Worm (Caenorhabditis elegans) whole organism, young adult: ENCODE data around the gene Y14H12A.2.

Source experiments
- B0019.2 ChIP-seq: fragments of 200-800 bp; sonication (Bioruptor generic); conservative IDR thresholded peaks from 2 replicates; pipeline ENCODE4 v1.3.6; 2022; ENCODE audit warnings: missing genetic modification reagents, missing genetic modification characterization, missing compliant biosample characterization
- B0261.1 ChIP-seq: sonication (generic microtip); optimal IDR thresholded peaks from 2 replicates; lab custom pipeline; 2016; ENCODE audit warnings: mild to moderate bottlenecking, missing genetic modification characterization, moderate library complexity, missing compliant biosample characterization
- B0336.3 ChIP-seq: fragments of 200-800 bp; sonication (Bioruptor generic); IDR thresholded peaks from 2 replicates; pipeline ENCODE4 v1.3.6; 2022; ENCODE audit warnings: missing genetic modification characterization, missing compliant biosample characterization
- D2030.7 ChIP-seq: fragments of 200-800 bp; sonication (Bioruptor generic); IDR thresholded peaks from 2 replicates; pipeline ENCODE4 v1.3.6; 2022; ENCODE audit warnings: missing genetic modification reagents, missing genetic modification characterization, missing compliant biosample characterization
- F23B12.7 ChIP-seq: sonication (generic microtip); optimal IDR thresholded peaks from 2 replicates; lab custom pipeline; 2017; ENCODE audit warnings: missing genetic modification characterization, mild to moderate bottlenecking, missing compliant biosample characterization, antibody characterized with exemption, moderate library complexity; ENCODE audit not compliant: insufficient read depth
- F33H1.4 ChIP-seq: fragments of 200-800 bp; sonication (Bioruptor generic); IDR thresholded peaks from 2 replicates; pipeline ENCODE4 v1.3.6; 2022; ENCODE audit warnings: missing genetic modification reagents, missing genetic modification characterization, missing compliant biosample characterization
- F37B4.10 ChIP-seq: fragments of 200-800 bp; sonication (Bioruptor generic); IDR thresholded peaks from 2 replicates; pipeline ENCODE4 v1.3.6; 2022; ENCODE audit warnings: missing genetic modification characterization, missing compliant biosample characterization
- F52B5.7 ChIP-seq: sonication (generic microtip); optimal IDR thresholded peaks from 2 replicates; lab custom pipeline; 2016; ENCODE audit warnings: mild to moderate bottlenecking, missing genetic modification characterization, missing compliant biosample characterization
- F55B11.4 ChIP-seq: sonication (generic microtip); optimal IDR thresholded peaks from 2 replicates; lab custom pipeline; 2016; ENCODE audit warnings: missing compliant biosample characterization, missing genetic modification characterization, borderline replicate concordance; ENCODE audit not compliant: insufficient read depth
- F57A8.1 ChIP-seq: fragments of 200-800 bp; sonication (Bioruptor generic); optimal IDR thresholded peaks from 2 replicates; lab custom pipeline; 2018; ENCODE audit warnings: mild to moderate bottlenecking, missing genetic modification characterization, moderate library complexity, missing compliant biosample characterization
- F57C9.4 ChIP-seq: sonication (generic microtip); optimal IDR thresholded peaks from 2 replicates; lab custom pipeline; 2017; ENCODE audit warnings: mild to moderate bottlenecking, missing genetic modification characterization, missing compliant biosample characterization
- K12H6.12 ChIP-seq: fragments of 200-800 bp; sonication (Bioruptor generic); optimal IDR thresholded peaks from 2 replicates; lab custom pipeline; 2018; ENCODE audit warnings: mild to moderate bottlenecking, missing genetic modification characterization, missing compliant biosample characterization
- T26A5.8 ChIP-seq: sonication (generic microtip); optimal IDR thresholded peaks from 2 replicates; lab custom pipeline; 2016; ENCODE audit warnings: missing genetic modification characterization, missing compliant biosample characterization
- Y53G8AR.9 ChIP-seq: fragments of 200-800 bp; sonication (Bioruptor generic); conservative IDR thresholded peaks from 2 replicates; pipeline ENCODE4 v1.3.6; 2022; ENCODE audit warnings: missing genetic modification reagents, missing genetic modification characterization, missing compliant biosample characterization
- Y79H2A.3 ChIP-seq: fragments of 200-800 bp; sonication (Bioruptor generic); conservative IDR thresholded peaks from 2 replicates; pipeline ENCODE4 v1.3.6; 2022; ENCODE audit warnings: missing genetic modification reagents, missing genetic modification characterization, missing compliant biosample characterization
- ZK185.1 ChIP-seq: sonication (generic microtip); optimal IDR thresholded peaks from 2 replicates; lab custom pipeline; 2016; ENCODE audit warnings: mild to moderate bottlenecking, missing genetic modification characterization, missing compliant biosample characterization; ENCODE audit not compliant: poor library complexity, severe bottlenecking
- akir-1 ChIP-seq: fragments of 200-800 bp; sonication (Bioruptor generic); optimal IDR thresholded peaks from 2 replicates; lab custom pipeline; 2018; ENCODE audit warnings: mild to moderate bottlenecking, missing genetic modification characterization, moderate library complexity, missing compliant biosample characterization
- ama-1 ChIP-seq, 3 experiments: fragments of 150-350 bp in 1 of 3; sonication (generic microtip) in 2 of 3; optimal IDR thresholded peaks; 2 replicates each; lab custom pipeline; 2014 to 2018; ENCODE audit warnings: missing biosample characterization in 2 of 3, missing genetic modification characterization in 2 of 3, missing genetic modification reagents in 2 of 3
- aptf-3 ChIP-seq: fragments of 200-800 bp; sonication (Bioruptor generic); IDR thresholded peaks from 2 replicates; pipeline ENCODE4 v1.3.6; 2022; ENCODE audit warnings: missing genetic modification characterization, missing compliant biosample characterization
- bed-1 ChIP-seq: fragments of 200-800 bp; sonication (Bioruptor generic); IDR thresholded peaks from 2 replicates; pipeline ENCODE4 v1.3.6; 2022; ENCODE audit warnings: missing genetic modification reagents, missing genetic modification characterization, missing compliant biosample characterization
- cebp-1 ChIP-seq, 2 experiments: fragments of 200-800 bp in 1 of 2; sonication (Bioruptor generic) in 1 of 2; sonication (generic microtip) in 1 of 2; IDR thresholded peaks in 1 of 2; optimal IDR thresholded peaks in 1 of 2; 2 replicates each; pipeline versions ENCODE4 v1.3.6 to Lab custom; 2017 to 2022; ENCODE audit warnings: missing compliant biosample characterization in 2 of 2, missing genetic modification characterization in 2 of 2, mild to moderate bottlenecking in 1 of 2, missing genetic modification reagents in 1 of 2, moderate library complexity in 1 of 2
- chd-7 ChIP-seq: sonication (generic microtip); optimal IDR thresholded peaks from 2 replicates; lab custom pipeline; 2016; ENCODE audit warnings: mild to moderate bottlenecking, missing genetic modification characterization, moderate library complexity, missing compliant biosample characterization
- die-1 ChIP-seq: sonication (generic microtip); optimal IDR thresholded peaks from 2 replicates; lab custom pipeline; 2016; ENCODE audit warnings: missing genotype, mild to moderate bottlenecking, missing genetic modification characterization, missing compliant biosample characterization
- dox-1 ChIP-seq: fragments of 200-800 bp; sonication (Bioruptor generic); IDR thresholded peaks from 2 replicates; pipeline ENCODE4 v1.3.6; 2022; ENCODE audit warnings: missing genetic modification reagents, missing genetic modification characterization, missing compliant biosample characterization
- efl-1 ChIP-seq: fragments of 150-350 bp; optimal IDR thresholded peaks from 2 replicates; lab custom pipeline; 2014; ENCODE audit warnings: missing biosample characterization, missing genetic modification reagents, missing genetic modification characterization
- egl-18 ChIP-seq: fragments of 200-800 bp; sonication (Bioruptor generic); IDR thresholded peaks from 2 replicates; pipeline ENCODE4 v1.3.6; 2022; ENCODE audit warnings: missing genetic modification reagents, missing genetic modification characterization, missing compliant biosample characterization
- egl-44 ChIP-seq: fragments of 200-800 bp; sonication (Bioruptor generic); IDR thresholded peaks from 2 replicates; pipeline ENCODE4 v1.3.6; 2022; ENCODE audit warnings: missing genetic modification reagents, missing genetic modification characterization, missing compliant biosample characterization
- egrh-3 ChIP-seq: fragments of 200-800 bp; sonication (Bioruptor generic); IDR thresholded peaks from 2 replicates; pipeline ENCODE4 v1.3.6; 2022; ENCODE audit warnings: missing genetic modification reagents, missing genetic modification characterization, missing compliant biosample characterization
- hlh-12 ChIP-seq: sonication (generic microtip); optimal IDR thresholded peaks from 2 replicates; lab custom pipeline; 2016; ENCODE audit warnings: missing genetic modification characterization, missing compliant biosample characterization
- lag-1 ChIP-seq: fragments of 200-800 bp; sonication (Bioruptor generic); IDR thresholded peaks from 2 replicates; pipeline ENCODE4 v1.3.6; 2022; ENCODE audit warnings: missing genetic modification reagents, missing genetic modification characterization, missing compliant biosample characterization
- let-526 ChIP-seq: fragments of 200-800 bp; sonication (Bioruptor generic); IDR thresholded peaks from 2 replicates; pipeline ENCODE4 v1.3.6; 2022; ENCODE audit warnings: missing genetic modification reagents, missing genetic modification characterization, missing compliant biosample characterization
- madf-6 ChIP-seq: fragments of 200-800 bp; sonication (Bioruptor generic); IDR thresholded peaks from 2 replicates; pipeline ENCODE4 v1.3.6; 2022; ENCODE audit warnings: missing genetic modification reagents, missing genetic modification characterization, missing compliant biosample characterization
- mcd-1 ChIP-seq: fragments of 200-800 bp; sonication (Bioruptor generic); IDR thresholded peaks from 2 replicates; pipeline ENCODE4 v1.3.6; 2022; ENCODE audit warnings: missing genetic modification reagents, missing genetic modification characterization, missing compliant biosample characterization
- nfya-2 ChIP-seq: fragments of 200-800 bp; sonication (Bioruptor generic); IDR thresholded peaks from 2 replicates; pipeline ENCODE4 v1.3.6; 2022; ENCODE audit warnings: missing genetic modification reagents, missing genetic modification characterization, missing compliant biosample characterization
- nhr-80 ChIP-seq: sonication (generic microtip); optimal IDR thresholded peaks from 2 replicates; lab custom pipeline; 2016; ENCODE audit warnings: missing genetic modification characterization, missing compliant biosample characterization
- pha-4 ChIP-seq: fragments of 150-350 bp; sonication (generic microtip); optimal IDR thresholded peaks from 2 replicates; lab custom pipeline; 2014; ENCODE audit warnings: missing biosample characterization, missing genetic modification reagents, missing genetic modification characterization
- sdz-38 ChIP-seq: sonication (generic microtip); optimal IDR thresholded peaks from 2 replicates; lab custom pipeline; 2016; ENCODE audit warnings: missing genotype, missing genetic modification characterization, missing compliant biosample characterization
- snpc-1.1 ChIP-seq: sonication (generic microtip); optimal IDR thresholded peaks from 2 replicates; lab custom pipeline; 2017; ENCODE audit warnings: missing genetic modification characterization, mild to moderate bottlenecking, missing compliant biosample characterization, antibody characterized with exemption, moderate library complexity, missing genotype, missing genetic modification reagents; ENCODE audit not compliant: insufficient read depth
- snpc-4 ChIP-seq, 5 experiments: fragments of 150-350 bp in 1 of 5; sonication (generic microtip) in 4 of 5; optimal IDR thresholded peaks; 2 replicates each; lab custom pipeline; 2014 to 2018; ENCODE audit warnings: missing genetic modification characterization in 5 of 5, missing biosample characterization in 3 of 5, antibody characterized with exemption in 2 of 5, mild to moderate bottlenecking in 2 of 5, missing compliant biosample characterization in 2 of 5, missing genotype in 2 of 5, moderate library complexity in 2 of 5, missing genetic modification reagents in 1 of 5
- somi-1 ChIP-seq: fragments of 200-800 bp; sonication (Bioruptor generic); optimal IDR thresholded peaks from 2 replicates; lab custom pipeline; 2018; ENCODE audit warnings: mild to moderate bottlenecking, missing genetic modification characterization, missing compliant biosample characterization
- sptf-2 ChIP-seq: fragments of 200-800 bp; sonication (Bioruptor generic); optimal IDR thresholded peaks from 2 replicates; lab custom pipeline; 2018; ENCODE audit warnings: mild to moderate bottlenecking, missing genetic modification characterization, missing compliant biosample characterization
- unc-130 ChIP-seq: sonication (generic microtip); optimal IDR thresholded peaks from 2 replicates; lab custom pipeline; 2016; ENCODE audit warnings: missing genetic modification reagents, missing genetic modification characterization, missing compliant biosample characterization
- unc-62 ChIP-seq: fragments of 150-350 bp; optimal IDR thresholded peaks from 2 replicates; lab custom pipeline; 2014; ENCODE audit warnings: missing biosample characterization, missing genetic modification reagents, missing genetic modification characterization
- ztf-22 ChIP-seq: fragments of 200-800 bp; sonication (Bioruptor generic); optimal IDR thresholded peaks from 2 replicates; lab custom pipeline; 2018; ENCODE audit warnings: mild to moderate bottlenecking, missing genetic modification characterization, moderate library complexity, missing compliant biosample characterization
- ztf-3 ChIP-seq: fragments of 200-800 bp; sonication (Bioruptor generic); optimal IDR thresholded peaks from 2 replicates; lab custom pipeline; 2018; ENCODE audit warnings: mild to moderate bottlenecking, missing genetic modification characterization, missing compliant biosample characterization
- ztf-6 ChIP-seq: fragments of 200-800 bp; sonication (Bioruptor generic); IDR thresholded peaks from 2 replicates; pipeline ENCODE4 v1.3.6; 2022; ENCODE audit warnings: missing genetic modification reagents, missing genetic modification characterization, missing compliant biosample characterization

The Y14H12A.2 gene

DNA sequence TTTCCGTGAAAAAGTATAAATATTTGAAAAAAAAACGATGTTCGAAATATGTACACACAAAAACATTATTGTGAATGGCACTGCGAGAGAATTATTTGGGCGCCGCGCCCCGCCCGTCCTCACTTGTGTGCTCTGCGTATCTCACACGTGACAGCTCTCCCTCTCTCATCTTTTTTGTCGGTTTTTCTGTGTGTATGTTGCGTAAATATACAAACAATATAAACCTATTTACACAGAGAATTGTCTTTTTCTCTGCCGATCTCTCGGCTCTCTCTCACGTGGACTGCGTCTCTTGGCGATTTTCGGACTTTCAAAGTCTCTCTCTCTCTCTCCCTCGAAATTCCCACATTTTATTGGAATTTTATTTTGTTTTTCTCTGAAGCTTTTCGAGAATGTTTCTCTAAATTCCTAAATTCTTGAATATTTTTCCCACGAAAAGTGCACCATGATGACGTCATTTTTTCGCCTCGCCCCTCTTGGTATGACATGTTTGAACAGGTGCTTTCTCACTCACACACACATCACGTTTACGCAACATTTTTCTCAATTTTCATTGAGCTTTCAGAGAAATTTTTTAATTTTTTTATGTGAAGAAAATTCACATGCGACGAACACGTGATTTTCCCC lies 30.7 kb downstream of the Y14H12A.2 start (continued):
- TF ChIP-seq Y79H2A.3 (GFP tag; lab: Robert Waterston, UW) = no peak
- no peak for TF ChIP-seq Y53G8AR.9 (GFP tag; lab: Robert Waterston, UW)
- TF ChIP-seq die-1 = no peak
- TF ChIP-seq aptf-3 (GFP tag; lab: Robert Waterston, UW) = no peak
- no peak for TF ChIP-seq ama-1 (optimal IDR thresholded peaks at IDR 0.05; lab: Kevin White, UChicago)
- no peak for TF ChIP-seq ama-1 (GFP tag; optimal IDR thresholded peaks at IDR 0.05; lab: Kevin White, UChicago)
- peak; percentile 76 for TF ChIP-seq ZK185.1
- TF ChIP-seq F33H1.4 = no peak
- TF ChIP-seq egl-44 (GFP tag; lab: Robert Waterston, UW) = peak; percentile 45; the same call in 1 of the 2 replicates
- TF ChIP-seq somi-1 (GFP tag; lab: Kevin White, UChicago) = no peak
- TF ChIP-seq T26A5.8 (tag; lab: Kevin White, UChicago) = no peak
- no peak for TF ChIP-seq sdz-38
- no peak for TF ChIP-seq akir-1 (GFP tag; lab: Kevin White, UChicago)
- TF ChIP-seq dox-1 (GFP tag; lab: Robert Waterston, UW) = peak; percentile 68
- no peak for TF ChIP-seq unc-130
- TF ChIP-seq lag-1 (GFP tag; lab: Robert Waterston, UW) = no peak
- TF ChIP-seq snpc-4 (GFP tag; optimal IDR thresholded peaks at IDR 0.05; lab: Kevin White, UChicago) = no peak
- peak in 3 of 4 experiments; percentile 24 to 48 (median 27) for TF ChIP-seq snpc-4 (tag; optimal IDR thresholded peaks at IDR 0.05; lab: Kevin White, UChicago)
- no peak for TF ChIP-seq madf-6 (GFP tag; lab: Robert Waterston, UW)
- no peak for TF ChIP-seq ztf-3
- TF ChIP-seq let-526 (GFP tag; lab: Robert Waterston, UW) = no peak
- TF ChIP-seq K12H6.12 (tag; lab: Kevin White, UChicago) = peak; percentile 85
- no peak for TF ChIP-seq F57C9.4
- TF ChIP-seq B0336.3 (GFP tag; lab: Robert Waterston, UW) = peak; percentile 62; the same call in 1 of the 2 replicates
- no peak for TF ChIP-seq F55B11.4
- peak; percentile 50 for TF ChIP-seq pha-4 (tag; lab: Kevin White, UChicago)
- TF ChIP-seq ztf-6 = no peak
- TF ChIP-seq sptf-2 (GFP tag; lab: Kevin White, UChicago) = no peak
- TF ChIP-seq F52B5.7 = no peak
- TF ChIP-seq nfya-2 (GFP tag; lab: Robert Waterston, UW) = no peak
- TF ChIP-seq F57A8.1 (GFP tag; lab: Kevin White, UChicago) = no peak
- no peak for TF ChIP-seq bed-1 (GFP tag; lab: Robert Waterston, UW)
- TF ChIP-seq snpc-1.1 (tag; lab: Kevin White, UChicago) = no peak
- peak; percentile 38 for TF ChIP-seq ztf-22 (GFP tag; lab: Kevin White, UChicago)
- TF ChIP-seq efl-1 (GFP tag; lab: Kevin White, UChicago) = no peak
- TF ChIP-seq B0261.1 = no peak
- TF ChIP-seq F23B12.7 (tag; lab: Kevin White, UChicago) = peak; percentile 17
- no peak for TF ChIP-seq D2030.7 (GFP tag; lab: Robert Waterston, UW)
- no peak for TF ChIP-seq unc-62 (GFP tag; lab: Kevin White, UChicago)
- no peak for TF ChIP-seq F37B4.10
- TF ChIP-seq chd-7 = peak; percentile 18
- TF ChIP-seq egrh-3 (GFP tag; lab: Robert Waterston, UW) = no peak
- no peak for TF ChIP-seq B0019.2
- peak; percentile 31; the same call in 1 of the 2 replicates for TF ChIP-seq mcd-1 (GFP tag; lab: Robert Waterston, UW)
- no peak for TF ChIP-seq hlh-12
- TF ChIP-seq nhr-80 (tag; lab: Kevin White, UChicago) = peak; percentile 85
- TF ChIP-seq egl-18 (GFP tag; lab: Robert Waterston, UW) = 0 out of 2 replicates have a peak, but pooled peaks have one; percentile 39
- peak; percentile 30; the same call in 1 of the 2 replicates for TF ChIP-seq cebp-1 (GFP tag; IDR thresholded peaks at IDR 0.05; lab: Robert Waterston, UW)
- TF ChIP-seq cebp-1 (tag; optimal IDR thresholded peaks at IDR 0.05; lab: Kevin White, UChicago) = peak; percentile 78
